Worm (Caenorhabditis elegans) whole organism, young adult: Measurements from ENCODE around the gene Y22D7AR.6.

ENCODE experiments used
- B0261.1 ChIP-seq: sonication (generic microtip); optimal IDR thresholded peaks from 2 replicates; lab custom pipeline; 2016; ENCODE audit warnings: mild to moderate bottlenecking, missing genetic modification characterization, moderate library complexity, missing compliant biosample characterization
- B0336.3 ChIP-seq: fragments of 200-800 bp; sonication (Bioruptor generic); IDR thresholded peaks from 2 replicates; pipeline ENCODE4 v1.3.6; 2022; ENCODE audit warnings: missing genetic modification characterization, missing compliant biosample characterization
- F33H1.4 ChIP-seq: fragments of 200-800 bp; sonication (Bioruptor generic); IDR thresholded peaks from 2 replicates; pipeline ENCODE4 v1.3.6; 2022; ENCODE audit warnings: missing genetic modification reagents, missing genetic modification characterization, missing compliant biosample characterization
- F52B5.7 ChIP-seq: sonication (generic microtip); optimal IDR thresholded peaks from 2 replicates; lab custom pipeline; 2016; ENCODE audit warnings: mild to moderate bottlenecking, missing genetic modification characterization, missing compliant biosample characterization
- F55B11.4 ChIP-seq: sonication (generic microtip); optimal IDR thresholded peaks from 2 replicates; lab custom pipeline; 2016; ENCODE audit warnings: missing compliant biosample characterization, missing genetic modification characterization, borderline replicate concordance; ENCODE audit not compliant: insufficient read depth
- K12H6.12 ChIP-seq: fragments of 200-800 bp; sonication (Bioruptor generic); optimal IDR thresholded peaks from 2 replicates; lab custom pipeline; 2018; ENCODE audit warnings: mild to moderate bottlenecking, missing genetic modification characterization, missing compliant biosample characterization
- Y53G8AR.9 ChIP-seq: fragments of 200-800 bp; sonication (Bioruptor generic); conservative IDR thresholded peaks from 2 replicates; pipeline ENCODE4 v1.3.6; 2022; ENCODE audit warnings: missing genetic modification reagents, missing genetic modification characterization, missing compliant biosample characterization
- Y95B8A.8 ChIP-seq: fragments of 200-800 bp; sonication (Bioruptor generic); IDR thresholded peaks from 2 replicates; pipeline ENCODE4 v1.3.6; 2022; ENCODE audit warnings: missing genetic modification reagents, missing genetic modification characterization, missing compliant biosample characterization
- ama-1 ChIP-seq, 3 experiments: fragments of 150-350 bp in 1 of 3; sonication (generic microtip) in 2 of 3; optimal IDR thresholded peaks; 2 replicates each; lab custom pipeline; 2014 to 2018; ENCODE audit warnings: missing biosample characterization in 2 of 3, missing genetic modification characterization in 2 of 3, missing genetic modification reagents in 2 of 3
- atf-7 ChIP-seq: sonication (generic microtip); optimal IDR thresholded peaks from 2 replicates; lab custom pipeline; 2017; ENCODE audit warnings: mild to moderate bottlenecking, missing genetic modification characterization, missing compliant biosample characterization
- athp-1 ChIP-seq: sonication (generic microtip); optimal IDR thresholded peaks from 2 replicates; lab custom pipeline; 2017; ENCODE audit warnings: mild to moderate bottlenecking, missing genetic modification characterization, missing compliant biosample characterization
- attf-3 ChIP-seq: fragments of 200-800 bp; sonication (Bioruptor generic); conservative IDR thresholded peaks from 2 replicates; pipeline ENCODE4 v1.3.6; 2022; ENCODE audit warnings: missing genetic modification reagents, missing genetic modification characterization, missing compliant biosample characterization
- ceh-100 ChIP-seq: fragments of 200-800 bp; sonication (Bioruptor generic); IDR thresholded peaks from 2 replicates; pipeline ENCODE4 v1.3.6; 2022; ENCODE audit warnings: missing genetic modification reagents, missing genetic modification characterization, missing compliant biosample characterization
- ceh-79 ChIP-seq: sonication (generic microtip); optimal IDR thresholded peaks from 2 replicates; lab custom pipeline; 2017; ENCODE audit warnings: mild to moderate bottlenecking, missing genetic modification characterization, missing compliant biosample characterization
- chd-7 ChIP-seq: sonication (generic microtip); optimal IDR thresholded peaks from 2 replicates; lab custom pipeline; 2016; ENCODE audit warnings: mild to moderate bottlenecking, missing genetic modification characterization, moderate library complexity, missing compliant biosample characterization
- dox-1 ChIP-seq: fragments of 200-800 bp; sonication (Bioruptor generic); IDR thresholded peaks from 2 replicates; pipeline ENCODE4 v1.3.6; 2022; ENCODE audit warnings: missing genetic modification reagents, missing genetic modification characterization, missing compliant biosample characterization
- dpff-1 ChIP-seq: sonication (generic microtip); optimal IDR thresholded peaks from 2 replicates; lab custom pipeline; 2017; ENCODE audit warnings: mild to moderate bottlenecking, missing genetic modification characterization, missing compliant biosample characterization
- egl-44 ChIP-seq: fragments of 200-800 bp; sonication (Bioruptor generic); IDR thresholded peaks from 2 replicates; pipeline ENCODE4 v1.3.6; 2022; ENCODE audit warnings: missing genetic modification reagents, missing genetic modification characterization, missing compliant biosample characterization
- egrh-3 ChIP-seq: fragments of 200-800 bp; sonication (Bioruptor generic); IDR thresholded peaks from 2 replicates; pipeline ENCODE4 v1.3.6; 2022; ENCODE audit warnings: missing genetic modification reagents, missing genetic modification characterization, missing compliant biosample characterization
- ekl-4 ChIP-seq: fragments of 200-800 bp; sonication (Bioruptor generic); IDR thresholded peaks from 2 replicates; pipeline ENCODE4 v1.3.6; 2022; ENCODE audit warnings: missing genetic modification reagents, missing genetic modification characterization, missing compliant biosample characterization
- gei-17 ChIP-seq: fragments of 200-800 bp; sonication (Bioruptor generic); optimal IDR thresholded peaks from 2 replicates; lab custom pipeline; 2018; ENCODE audit warnings: mild to moderate bottlenecking, missing genetic modification characterization, missing compliant biosample characterization
- hrde-1 ChIP-seq: sonication (generic microtip); optimal IDR thresholded peaks from 2 replicates; lab custom pipeline; 2016; ENCODE audit warnings: missing genetic modification characterization, mild to moderate bottlenecking, missing compliant biosample characterization, moderate library complexity, missing genotype, missing genetic modification reagents, borderline replicate concordance
- hsf-1 ChIP-seq: fragments of 200-800 bp; sonication (Bioruptor generic); IDR thresholded peaks from 2 replicates; pipeline ENCODE4 v1.3.6; 2022; ENCODE audit warnings: missing genetic modification reagents, missing genetic modification characterization, missing compliant biosample characterization
- let-526 ChIP-seq: fragments of 200-800 bp; sonication (Bioruptor generic); IDR thresholded peaks from 2 replicates; pipeline ENCODE4 v1.3.6; 2022; ENCODE audit warnings: missing genetic modification reagents, missing genetic modification characterization, missing compliant biosample characterization
- lin-26 ChIP-seq: fragments of 200-800 bp; sonication (Bioruptor generic); IDR thresholded peaks from 2 replicates; pipeline ENCODE4 v1.3.6; 2022; ENCODE audit warnings: missing genetic modification reagents, missing genetic modification characterization, missing compliant biosample characterization
- lsl-1 ChIP-seq: fragments of 200-800 bp; sonication (Bioruptor generic); optimal IDR thresholded peaks from 2 replicates; lab custom pipeline; 2018; ENCODE audit warnings: mild to moderate bottlenecking, missing genetic modification characterization, moderate library complexity, missing compliant biosample characterization
- mxl-1 ChIP-seq: sonication (generic microtip); optimal IDR thresholded peaks from 2 replicates; lab custom pipeline; 2016; ENCODE audit warnings: missing genetic modification characterization, missing compliant biosample characterization
- nhr-80 ChIP-seq: sonication (generic microtip); optimal IDR thresholded peaks from 2 replicates; lab custom pipeline; 2016; ENCODE audit warnings: missing genetic modification characterization, missing compliant biosample characterization
- nhr-90 ChIP-seq: sonication (generic microtip); optimal IDR thresholded peaks from 2 replicates; lab custom pipeline; 2016; ENCODE audit warnings: missing genotype, mild to moderate bottlenecking, missing genetic modification characterization, missing compliant biosample characterization
- snpc-1.1 ChIP-seq: sonication (generic microtip); optimal IDR thresholded peaks from 2 replicates; lab custom pipeline; 2017; ENCODE audit warnings: missing genetic modification characterization, mild to moderate bottlenecking, missing compliant biosample characterization, antibody characterized with exemption, moderate library complexity, missing genotype, missing genetic modification reagents; ENCODE audit not compliant: insufficient read depth
- tbp1 ChIP-seq: fragments of 200-800 bp; sonication (Bioruptor generic); optimal IDR thresholded peaks from 2 replicates; lab custom pipeline; 2018; ENCODE audit warnings: mild to moderate bottlenecking, missing genetic modification characterization, missing compliant biosample characterization
- xnd-1 ChIP-seq: sonication (generic microtip); optimal IDR thresholded peaks from 2 replicates; lab custom pipeline; 2016; ENCODE audit warnings: missing genotype, missing genetic modification reagents, missing genetic modification characterization, missing compliant biosample characterization
- ztf-22 ChIP-seq: fragments of 200-800 bp; sonication (Bioruptor generic); optimal IDR thresholded peaks from 2 replicates; lab custom pipeline; 2018; ENCODE audit warnings: mild to moderate bottlenecking, missing genetic modification characterization, moderate library complexity, missing compliant biosample characterization

Y22D7AR.6 gene

ce11 chrIII:1659763-1660162 lies 16.8 kb downstream of the Y22D7AR.6 start, which contains the start of gene Y22D7AL.15:
TSS of gene Y22D7AL.15 (minus strand) at chrIII:1659863.
- TF ChIP-seq dpff-1 (no peak), gei-17 (GFP tag; lab: Kevin White, UChicago) (no peak), snpc-1.1 (no peak), F55B11.4 (no peak), B0336.3 (GFP tag; lab: Robert Waterston, UW) (no peak), ekl-4 (GFP tag; lab: Robert Waterston, UW) (no peak), chd-7 (tag; lab: Kevin White, UChicago) (no peak), F52B5.7 (tag; lab: Kevin White, UChicago) (no peak), ama-1 (optimal IDR thresholded peaks at IDR 0.05; lab: Kevin White, UChicago) (no peak), ama-1 (GFP tag; optimal IDR thresholded peaks at IDR 0.05; lab: Kevin White, UChicago) (no peak), nhr-90 (tag; lab: Kevin White, UChicago) (no peak)

ce11 chrIII:1657380-1657779 lies 19.1 kb downstream of the Y22D7AR.6 start, which contains the start of gene cht-4:
TSS of gene cht-4 (minus strand) at chrIII:1657480.
- TF ChIP-seq nhr-80 (tag; lab: Kevin White, UChicago) (no peak), hsf-1 (GFP tag; lab: Robert Waterston, UW) (no peak), xnd-1 (tag; lab: Kevin White, UChicago) (no peak), B0261.1 (tag; lab: Kevin White, UChicago) (no peak), ama-1 (optimal IDR thresholded peaks at IDR 0.05; lab: Kevin White, UChicago) (no peak), ama-1 (GFP tag; optimal IDR thresholded peaks at IDR 0.05; lab: Kevin White, UChicago) (no peak), atf-7 (no peak), ztf-22 (GFP tag; lab: Kevin White, UChicago) (no peak), dox-1 (GFP tag; lab: Robert Waterston, UW) (no peak), B0336.3 (GFP tag; lab: Robert Waterston, UW) (no peak), ceh-100 (GFP tag; lab: Robert Waterston, UW) (no peak), ceh-79 (tag; lab: Kevin White, UChicago) (no peak), attf-3 (GFP tag; lab: Robert Waterston, UW) (no peak), let-526 (GFP tag; lab: Robert Waterston, UW) (no peak), lsl-1 (no peak), tbp1 (GFP tag; lab: Kevin White, UChicago) (no peak), athp-1 (tag; lab: Kevin White, UChicago) (no peak)

DNA sequence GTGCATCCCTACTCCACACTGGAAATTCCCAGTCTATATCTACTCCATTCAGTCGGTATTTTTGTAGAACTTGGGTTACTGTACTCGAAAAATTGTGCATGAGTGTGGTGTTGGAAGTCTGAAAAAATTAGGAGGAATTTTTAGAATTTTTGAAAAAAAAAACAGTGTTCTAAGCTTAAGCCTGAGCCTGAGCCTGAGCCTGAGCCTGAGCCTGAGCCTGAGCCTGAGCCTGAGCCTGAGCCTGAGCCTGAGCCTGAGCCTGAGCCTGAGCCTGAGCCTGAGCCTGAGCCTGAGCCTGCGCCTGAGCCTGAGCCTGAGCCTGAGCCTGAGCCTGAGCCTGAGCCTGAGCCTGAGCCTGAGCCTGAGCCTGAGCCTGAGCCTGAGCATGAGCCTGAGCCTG lies 20.2 kb downstream of the Y22D7AR.6 start:
- TF ChIP-seq egrh-3 (GFP tag; lab: Robert Waterston, UW), result peak; percentile 91
- TF ChIP-seq, all 124 proteins: peak for 1; not testable (repeated sequence) for 123

DNA sequence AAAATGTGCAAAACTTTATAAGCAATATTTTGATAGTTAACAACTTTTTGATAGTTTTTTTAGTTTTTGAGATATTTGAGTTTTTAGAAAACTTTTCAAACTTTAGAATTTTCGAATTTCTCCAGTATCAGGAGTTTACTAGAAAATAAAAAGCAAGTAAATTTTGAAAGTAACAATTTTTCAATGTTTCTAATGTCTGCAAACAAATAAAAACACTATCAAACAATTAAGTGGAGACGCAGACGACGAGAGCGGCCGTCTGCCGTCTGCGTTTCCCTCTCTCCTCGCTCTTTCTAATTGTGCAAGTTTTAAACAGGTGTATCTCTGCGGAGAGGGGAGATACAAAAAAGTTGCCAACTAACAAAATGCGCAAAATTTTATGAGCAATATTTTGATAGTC lies 23.6 kb downstream of the Y22D7AR.6 start:
- TF ChIP-seq Y95B8A.8 (no peak), F33H1.4 (no peak), K12H6.12 (tag; lab: Kevin White, UChicago) (no peak), Y53G8AR.9 (GFP tag; lab: Robert Waterston, UW) (no peak), lin-26 (GFP tag; lab: Robert Waterston, UW) (no peak), F55B11.4 (no peak), hrde-1 (tag; lab: Kevin White, UChicago) (no peak), chd-7 (tag; lab: Kevin White, UChicago) (no peak), mxl-1 (tag; lab: Kevin White, UChicago) (no peak), B0336.3 (GFP tag; lab: Robert Waterston, UW) (no peak), egl-44 (GFP tag; lab: Robert Waterston, UW) (no peak)
